Fruit fly (Drosophila melanogaster): ENCODE results near the gene CG46525.

The CG46525 gene

DNA sequence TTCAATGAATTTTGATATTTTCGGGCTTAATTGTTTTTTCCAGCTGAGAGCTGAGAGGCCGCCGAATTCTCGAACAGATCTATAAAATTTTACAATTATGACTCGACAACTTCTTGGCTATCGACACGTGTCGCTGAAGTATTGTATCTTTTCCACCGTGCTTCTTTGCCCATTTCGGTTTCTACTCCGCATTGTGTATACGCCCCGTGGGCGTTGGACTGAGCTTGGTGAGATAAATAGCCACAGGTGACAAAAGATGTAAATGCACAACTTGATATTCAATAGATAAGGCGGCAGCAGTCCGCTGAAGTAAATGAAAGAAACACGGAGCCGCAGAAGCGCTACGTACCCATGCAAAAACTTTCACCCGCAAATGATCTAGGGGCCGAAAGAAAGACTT is 18.2 kb downstream of the CG46525 start:
- no peak for TF ChIP-seq CG17801 (GFP tag; optimal IDR thresholded peaks at IDR 0.05; ENCODE audit: partially characterized antibody)

DNA sequence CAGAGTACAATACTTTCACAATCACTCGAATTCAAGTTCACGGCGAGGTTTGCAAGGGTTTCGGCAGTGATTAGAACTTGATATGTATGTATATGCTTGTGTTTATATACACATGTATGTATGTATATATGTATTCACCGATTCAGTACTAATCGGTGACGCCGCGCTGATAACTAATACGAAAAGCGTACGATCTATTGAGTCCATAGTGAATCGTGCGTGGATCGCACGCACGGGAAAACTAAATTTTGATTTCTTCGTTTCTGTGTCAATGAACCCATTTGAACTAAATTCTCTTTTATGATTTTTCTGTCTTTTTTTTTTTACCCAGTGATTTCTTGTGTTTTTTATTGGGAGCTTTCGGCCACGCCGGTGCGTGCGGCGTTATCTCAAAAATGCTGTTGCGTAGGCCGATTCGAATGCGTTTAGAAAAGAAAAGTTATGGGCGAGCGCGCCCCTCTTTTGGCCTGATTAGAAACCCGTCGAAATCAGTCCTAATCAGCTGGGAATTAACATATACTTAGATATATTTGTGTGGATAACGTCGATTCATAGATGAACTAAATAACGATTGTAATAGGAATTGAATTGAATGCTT is 18.9 kb downstream of the CG46525 start:
- TF ChIP-seq CG17801 (GFP tag; optimal IDR thresholded peaks at IDR 0.05; ENCODE audit: partially characterized antibody): no peak

DNA sequence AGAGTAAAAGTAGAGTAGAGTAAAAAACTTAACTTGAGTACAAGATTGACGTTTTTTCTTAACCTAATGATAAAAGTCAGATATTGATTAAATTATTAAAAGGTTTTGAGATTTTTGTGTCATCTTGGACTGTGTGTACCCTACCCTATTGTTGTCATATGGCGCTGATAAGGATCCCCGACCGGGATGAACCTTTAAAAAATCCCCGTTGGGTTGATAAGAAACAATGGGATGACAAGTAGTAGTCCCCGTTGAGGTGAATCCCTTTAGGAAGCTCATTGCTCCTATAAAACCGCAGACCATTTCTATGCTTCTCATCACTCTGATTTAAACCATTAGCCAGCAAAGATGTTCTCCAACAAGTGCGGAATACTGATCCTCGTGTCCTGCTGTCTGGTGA is 19.5 kb downstream of the CG46525 start, which contains the start of gene edin:
Gene edin, plus strand, starts transcription at position 340 of the 400 bp plus-strand sequence.
- no peak for TF ChIP-seq CG17801 (GFP tag; optimal IDR thresholded peaks at IDR 0.05; ENCODE audit: partially characterized antibody)

DNA sequence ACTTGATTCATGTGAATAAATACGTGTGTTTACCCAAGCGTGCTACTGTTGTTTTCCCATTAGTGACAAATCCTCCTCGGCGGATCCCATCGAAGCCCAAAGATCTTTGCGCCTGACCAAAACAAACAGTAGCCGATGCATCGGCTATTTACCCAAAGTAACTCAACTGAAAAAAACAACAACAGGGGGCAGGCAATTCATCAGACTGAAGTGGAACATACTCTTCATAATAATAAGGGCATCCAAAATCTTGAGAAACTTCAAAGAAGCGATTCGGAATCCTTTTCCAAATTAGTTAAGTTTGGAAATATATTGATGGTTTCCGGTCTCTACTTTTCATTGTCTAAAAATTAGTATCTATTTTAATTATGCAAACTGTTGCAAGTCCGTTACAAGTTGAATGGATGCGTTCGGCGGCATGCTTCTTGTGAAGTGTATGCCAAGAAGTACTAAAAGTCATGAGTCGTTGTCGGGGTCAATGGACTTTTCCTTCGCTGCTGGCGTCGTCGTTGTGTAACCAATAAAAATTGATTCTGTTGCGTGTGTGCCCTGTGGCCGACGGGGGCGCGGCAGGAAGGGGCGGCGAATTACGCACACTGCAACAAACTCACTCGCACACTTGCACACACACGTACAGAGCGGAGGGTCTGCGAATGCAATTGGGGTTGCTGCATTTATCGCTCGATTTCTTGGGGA is 20.4 kb downstream of the CG46525 start:
- no peak for TF ChIP-seq CG17801 (GFP tag; optimal IDR thresholded peaks at IDR 0.05; ENCODE audit: partially characterized antibody)

DNA sequence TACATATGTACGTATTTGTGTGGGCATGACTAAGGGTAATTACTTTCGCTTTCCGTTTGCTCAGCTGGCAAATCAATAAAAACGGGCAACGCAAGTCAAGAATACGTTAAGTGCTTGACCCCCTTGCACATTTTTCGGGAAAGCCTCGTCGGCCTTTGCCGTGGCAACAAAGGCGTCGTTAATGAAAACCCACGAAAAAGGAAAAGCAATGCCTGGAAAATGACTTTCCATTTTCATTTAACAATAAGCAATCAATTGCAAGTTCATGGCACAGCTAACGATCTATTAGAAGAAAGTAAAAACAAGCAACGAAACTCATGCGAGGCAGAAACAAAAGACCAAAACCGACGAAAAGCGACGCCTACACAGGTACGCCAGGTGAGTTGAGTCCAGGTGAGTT is 21.0 kb downstream of the CG46525 start:
- TF ChIP-seq CG17801 (GFP tag; optimal IDR thresholded peaks at IDR 0.05; ENCODE audit: partially characterized antibody): no peak

DNA sequence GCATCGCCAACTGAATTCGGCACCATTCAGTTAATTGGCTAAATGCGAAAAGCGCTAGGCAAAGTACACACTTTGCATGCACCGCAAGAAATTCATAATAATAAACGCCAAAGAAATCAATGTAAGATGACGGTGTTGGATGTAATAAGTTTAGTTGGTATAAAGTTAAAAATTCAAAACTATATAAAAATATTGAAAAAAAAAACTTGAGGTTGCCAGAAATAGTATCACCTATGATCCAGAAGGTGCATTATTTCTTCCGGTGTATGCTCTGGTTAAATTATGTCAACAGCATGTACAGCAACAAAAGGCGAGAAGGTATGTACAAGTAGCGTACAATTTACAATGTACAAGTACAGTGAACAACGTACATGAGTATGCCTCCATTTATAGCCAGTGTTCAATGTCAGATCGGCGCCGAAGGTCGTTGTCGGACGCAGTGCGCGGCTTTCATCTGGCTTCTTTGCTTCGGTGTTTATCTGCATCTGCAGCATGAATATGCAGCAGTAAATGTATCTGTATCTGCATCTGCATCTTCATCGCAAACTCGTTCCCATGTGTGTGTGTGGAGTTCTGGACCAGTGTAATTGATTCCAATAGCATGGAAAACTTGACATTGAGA is 22.0 kb downstream of the CG46525 start:
- TF ChIP-seq CG17801 (GFP tag; optimal IDR thresholded peaks at IDR 0.05; ENCODE audit: partially characterized antibody): no peak

DNA sequence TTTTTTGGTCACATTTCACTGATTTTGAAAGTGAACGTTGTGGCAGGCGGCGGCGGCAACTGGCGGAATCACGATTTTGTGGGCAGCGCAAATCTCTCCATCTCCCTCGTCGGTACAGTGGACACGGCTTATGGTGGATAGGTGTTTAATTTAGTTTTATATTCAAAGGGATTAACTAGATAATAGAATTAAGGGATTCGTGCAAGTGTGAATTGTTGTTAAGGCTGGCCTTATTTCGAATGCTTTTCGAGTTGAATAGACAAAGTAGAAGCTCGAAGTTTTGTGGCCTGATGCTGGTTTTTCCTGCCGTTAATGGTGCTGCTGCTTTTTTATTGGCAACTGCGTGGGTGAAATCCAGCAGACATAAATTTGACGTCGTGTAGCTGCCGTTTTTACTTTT is 22.9 kb downstream of the CG46525 start:
- TF ChIP-seq CG17801 (GFP tag; optimal IDR thresholded peaks at IDR 0.05; ENCODE audit: partially characterized antibody): no peak

DNA sequence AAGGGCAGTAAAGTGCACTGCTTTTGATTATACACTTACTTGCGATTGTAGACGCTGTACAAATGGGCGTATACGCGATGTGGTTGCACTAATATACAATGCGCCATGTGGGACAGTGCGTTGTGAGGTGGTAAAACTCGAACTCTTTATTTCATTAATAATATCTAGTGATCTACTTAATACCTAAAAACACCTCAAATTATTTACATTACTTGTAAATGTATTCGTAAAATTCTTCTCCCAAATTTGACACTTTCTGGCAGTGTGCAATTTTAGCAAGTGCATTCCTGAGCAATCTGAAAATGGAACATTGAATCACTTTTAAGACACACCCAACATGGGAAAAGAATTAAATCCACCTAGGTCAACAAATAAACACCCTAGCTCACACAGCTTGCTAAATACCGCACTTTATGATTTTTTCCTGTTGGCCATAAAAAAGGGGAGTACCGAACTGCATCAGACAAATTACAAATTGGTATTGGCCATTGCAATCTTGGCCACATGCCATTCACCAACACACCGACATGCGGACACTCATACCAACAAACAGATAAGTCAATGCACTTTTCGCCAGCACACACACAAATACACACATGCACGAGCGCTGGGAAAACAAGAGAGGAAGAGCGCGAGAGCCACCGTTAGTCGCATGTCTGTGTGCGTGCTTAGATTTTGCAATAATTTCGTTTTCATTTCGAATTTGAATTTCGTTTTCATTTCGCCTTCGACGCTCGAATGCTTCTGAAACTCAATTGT is 24.1 kb downstream of the CG46525 start:
- no peak for TF ChIP-seq CG17801 (GFP tag; optimal IDR thresholded peaks at IDR 0.05; ENCODE audit: partially characterized antibody)

DNA sequence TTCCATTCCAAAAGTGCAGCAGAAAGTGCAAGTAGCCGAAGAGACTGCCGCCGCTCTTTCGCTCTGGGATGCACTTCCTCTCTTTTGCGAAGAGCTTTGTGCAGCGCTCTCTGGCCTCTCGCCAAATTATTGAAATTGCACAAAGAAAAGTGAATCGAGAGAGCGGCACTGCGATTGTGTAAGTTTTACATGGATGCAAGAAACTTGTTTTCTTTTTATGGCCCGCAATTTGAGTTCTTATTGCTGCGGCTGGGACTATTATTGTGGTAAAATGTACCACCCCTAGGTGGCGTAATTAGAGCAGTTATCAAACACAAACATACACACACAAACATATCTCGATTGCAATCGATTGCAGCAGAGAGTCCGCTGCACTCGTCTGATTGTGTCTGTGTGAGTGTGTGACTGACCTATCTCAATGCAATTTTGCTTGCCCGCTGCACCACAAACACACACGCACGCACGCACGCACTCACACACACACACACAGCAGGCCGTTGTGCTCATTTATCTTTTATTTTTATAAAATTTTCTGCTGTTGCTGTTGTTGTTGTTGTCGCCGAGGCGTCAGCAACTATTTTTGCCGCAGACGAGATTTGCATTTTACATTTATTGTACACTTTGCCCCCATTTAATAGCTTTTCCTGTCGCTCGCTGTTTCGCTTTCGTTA is 25.4 kb downstream of the CG46525 start:
- TF ChIP-seq CG17801 (GFP tag; optimal IDR thresholded peaks at IDR 0.05; ENCODE audit: partially characterized antibody): peak; percentile 16

DNA sequence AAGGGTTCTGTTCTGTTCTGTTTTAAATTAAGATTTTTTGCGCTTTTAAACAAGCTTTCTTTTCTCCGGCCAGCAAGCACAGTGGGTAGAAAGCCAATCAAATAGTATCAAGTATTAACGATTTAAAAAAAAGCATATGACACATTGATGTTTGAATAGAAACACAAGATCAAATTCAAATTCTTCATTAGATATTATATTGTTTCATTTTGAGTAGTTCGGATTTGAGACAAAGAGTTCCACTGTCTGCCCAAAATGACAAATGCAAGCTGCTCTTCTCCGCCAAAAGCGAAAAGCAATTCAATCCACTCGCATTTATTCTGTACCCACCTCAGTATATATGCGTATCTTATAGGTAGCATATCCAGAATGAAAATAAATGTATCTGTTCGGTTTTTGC is 27.2 kb downstream of the CG46525 start:
- TF ChIP-seq CG17801 (GFP tag; optimal IDR thresholded peaks at IDR 0.05; ENCODE audit: partially characterized antibody): no peak

DNA sequence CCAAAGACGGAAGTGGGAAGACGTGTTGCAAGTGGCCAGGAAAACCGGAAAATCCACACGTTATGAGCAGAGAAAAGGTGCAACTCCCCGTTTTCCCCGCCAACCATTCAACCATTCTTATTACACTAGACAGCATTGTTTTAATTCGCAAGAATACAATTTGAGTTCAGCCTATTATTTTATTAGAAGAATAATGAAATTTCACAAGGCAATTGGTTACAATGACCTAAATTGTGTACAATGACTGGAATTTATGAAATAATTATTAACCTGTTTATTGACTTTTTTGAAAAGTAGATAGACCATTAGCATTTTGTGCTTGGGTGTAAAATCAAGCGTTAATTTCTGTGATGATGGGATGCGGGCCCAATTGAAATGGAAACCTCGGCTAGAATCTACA is 29.5 kb downstream of the CG46525 start:
- no peak for TF ChIP-seq CG17801 (GFP tag; optimal IDR thresholded peaks at IDR 0.05; ENCODE audit: partially characterized antibody)

DNA sequence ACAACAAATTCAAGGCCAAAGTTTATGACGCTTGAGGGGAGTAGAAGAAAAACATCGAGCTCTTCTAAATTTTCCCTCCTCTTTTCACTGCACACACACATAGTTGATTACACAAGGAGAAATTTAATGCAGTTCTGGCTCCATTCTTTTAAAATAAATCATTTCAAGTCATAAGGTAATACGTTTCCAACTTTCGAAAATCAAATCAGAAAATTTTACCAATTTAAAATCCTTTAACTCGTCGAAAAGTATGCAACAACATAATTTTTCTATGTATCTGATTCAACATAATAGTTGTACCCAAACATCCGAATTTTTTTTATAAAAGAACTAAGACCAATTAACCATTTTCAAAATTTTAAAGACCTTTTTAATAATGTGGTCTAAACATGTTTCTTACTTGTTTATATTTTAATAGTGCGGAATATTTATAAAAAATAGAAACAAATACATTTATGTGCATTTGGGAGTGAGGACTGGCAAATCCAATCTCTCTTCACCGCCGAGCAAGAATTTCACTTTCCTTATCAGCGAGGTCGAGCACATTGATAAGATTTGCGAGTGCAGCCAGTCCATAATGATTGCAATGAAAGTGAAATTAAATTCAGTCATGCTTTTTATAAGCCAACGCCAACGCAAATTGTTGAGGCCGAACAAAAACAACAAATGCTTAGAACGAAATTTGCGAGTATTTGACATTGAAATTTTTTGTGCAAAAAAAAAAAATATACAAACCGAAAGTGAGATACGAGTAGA is 31.2 kb downstream of the CG46525 start:
- no peak for TF ChIP-seq CG17801 (GFP tag; optimal IDR thresholded peaks at IDR 0.05; ENCODE audit: partially characterized antibody)

DNA sequence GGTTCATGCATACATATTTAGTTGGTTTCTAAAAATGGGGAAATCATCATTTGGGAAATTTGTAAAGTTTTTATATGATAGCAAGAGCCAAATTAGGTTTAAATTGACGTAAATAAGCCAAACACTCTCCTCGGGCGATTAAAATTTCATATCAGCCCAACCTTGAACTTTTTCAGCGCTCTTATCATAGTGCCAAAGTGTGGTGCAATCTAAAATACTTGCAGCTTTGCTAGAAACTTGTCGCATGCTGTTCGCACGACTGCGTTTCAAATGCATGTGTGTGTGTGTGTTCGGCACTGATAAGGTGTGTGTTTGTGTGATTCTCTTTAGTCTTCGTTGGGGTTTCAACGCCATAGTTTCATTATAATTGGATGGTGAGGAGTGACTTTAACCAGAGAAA is 31.8 kb downstream of the CG46525 start:
- no peak for TF ChIP-seq CG17801 (GFP tag; optimal IDR thresholded peaks at IDR 0.05; ENCODE audit: partially characterized antibody)

DNA sequence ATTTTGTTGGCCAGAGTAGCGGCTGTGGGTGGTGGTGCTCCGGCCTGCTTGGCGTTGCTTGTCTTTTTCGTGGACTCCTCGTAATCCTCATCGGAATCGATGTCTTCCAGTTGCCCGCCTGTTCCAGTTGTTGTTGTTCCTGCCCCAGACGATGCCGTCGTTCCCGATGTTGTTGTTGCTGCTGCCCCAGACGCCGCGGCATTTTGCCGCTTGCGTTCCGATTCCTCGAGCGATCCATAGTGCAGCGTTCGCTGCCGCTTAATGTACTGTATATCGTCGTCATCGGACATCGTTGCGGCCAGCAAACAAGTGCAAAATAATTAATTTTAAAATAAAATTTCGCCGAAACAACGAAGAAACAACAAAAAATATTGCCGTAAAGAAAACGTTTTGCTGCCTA is 38.5 kb downstream of the CG46525 start:
- TF ChIP-seq CG17801 (GFP tag; optimal IDR thresholded peaks at IDR 0.05; ENCODE audit: partially characterized antibody): no peak

All from ovary, adult (tissue).